Fruit fly (Drosophila melanogaster) whole organism, embryonic: ENCODE measurements around the gene Nct.

Source experiments
- Ada2b ChIP-seq: fragments of 200-800 bp; sonication (Bioruptor generic); IDR thresholded peaks from 2 replicates; pipeline ENCODE4 v1.3.6; 2022; ENCODE audit warnings: missing biosample characterization, missing genetic modification characterization
- Atf3 ChIP-seq: fragments of 200-800 bp; sonication (Bioruptor generic); optimal IDR thresholded peaks from 3 replicates; lab custom pipeline; 2016; ENCODE audit warnings: missing biosample characterization, missing genetic modification characterization
- Atf6 ChIP-seq: fragments of 200-800 bp; sonication (Bioruptor generic); IDR thresholded peaks from 2 replicates; pipeline ENCODE4 v1.3.6; 2022; ENCODE audit warnings: missing biosample characterization, missing genetic modification characterization
- CG10543 ChIP-seq: fragments of 200-800 bp; sonication (Bioruptor generic); optimal IDR thresholded peaks from 3 replicates; lab custom pipeline; 2017; ENCODE audit warnings: missing biosample characterization, mild to moderate bottlenecking, missing genetic modification characterization, moderate library complexity
- CG12236 ChIP-seq: fragments of 200-800 bp; sonication (Bioruptor generic); optimal IDR thresholded peaks from 2 replicates; lab custom pipeline; 2016; ENCODE audit warnings: missing biosample characterization, missing genetic modification characterization
- CG12744 ChIP-seq: fragments of 200-800 bp; sonication (Bioruptor generic); optimal IDR thresholded peaks from 2 replicates; lab custom pipeline; 2016; ENCODE audit warnings: missing biosample characterization, missing genetic modification characterization
- CG12769 ChIP-seq: fragments of 200-800 bp; sonication (Bioruptor generic); optimal IDR thresholded peaks from 2 replicates; lab custom pipeline; 2019; ENCODE audit warnings: missing biosample characterization, mild to moderate bottlenecking, missing genetic modification characterization, moderate library complexity
- CG13296 ChIP-seq: fragments of 200-800 bp; sonication (Bioruptor generic); optimal IDR thresholded peaks from 3 replicates; lab custom pipeline; 2018; ENCODE audit warnings: missing biosample characterization, mild to moderate bottlenecking, missing genetic modification characterization
- CG13894 ChIP-seq: fragments of 200-800 bp; sonication (Bioruptor generic); optimal IDR thresholded peaks from 3 replicates; lab custom pipeline; 2018; ENCODE audit warnings: missing biosample characterization, mild to moderate bottlenecking, missing genetic modification characterization, moderate library complexity
- CG14050 ChIP-seq: fragments of 200-800 bp; sonication (Bioruptor generic); IDR thresholded peaks from 3 replicates; pipeline ENCODE4 v1.3.6; 2022; ENCODE audit warnings: missing biosample characterization, missing genetic modification characterization
- CG15073 ChIP-seq: fragments of 200-800 bp; sonication (Bioruptor generic); optimal IDR thresholded peaks from 2 replicates; lab custom pipeline; 2016; ENCODE audit warnings: missing biosample characterization, missing genetic modification characterization
- CG16813 ChIP-seq: fragments of 200-800 bp; sonication (Bioruptor generic); IDR thresholded peaks from 3 replicates; pipeline ENCODE4 v1.3.6; 2022; ENCODE audit warnings: missing biosample characterization, missing genetic modification characterization; ENCODE audit not compliant: partially characterized antibody
- CG16815 ChIP-seq: fragments of 200-800 bp; sonication (Bioruptor generic); optimal IDR thresholded peaks from 3 replicates; lab custom pipeline; 2017; ENCODE audit warnings: missing biosample characterization, mild to moderate bottlenecking, missing genetic modification characterization
- CG17802 ChIP-seq: fragments of 200-800 bp; sonication (Bioruptor generic); optimal IDR thresholded peaks from 2 replicates; lab custom pipeline; 2018; ENCODE audit warnings: missing biosample characterization, mild to moderate bottlenecking, missing genetic modification characterization, moderate library complexity
- CG2202 ChIP-seq: fragments of 200-800 bp; sonication (Bioruptor generic); optimal IDR thresholded peaks from 2 replicates; lab custom pipeline; 2018; ENCODE audit warnings: missing biosample characterization, mild to moderate bottlenecking, missing genetic modification characterization
- CG2889 ChIP-seq: fragments of 200-800 bp; sonication (Bioruptor generic); IDR thresholded peaks from 3 replicates; pipeline ENCODE4 v1.3.6; 2022; ENCODE audit warnings: missing biosample characterization, missing genetic modification characterization
- CG32532 ChIP-seq: fragments of 200-800 bp; sonication (Bioruptor generic); IDR thresholded peaks from 2 replicates; pipeline ENCODE4 v1.3.6; 2022; ENCODE audit warnings: missing biosample characterization, missing genetic modification characterization
- CG4404 ChIP-seq: fragments of 200-800 bp; sonication (Bioruptor generic); IDR thresholded peaks from 2 replicates; pipeline ENCODE4 v1.3.6; 2022; ENCODE audit warnings: missing biosample characterization, missing genetic modification characterization
- CG6175 ChIP-seq: fragments of 200-800 bp; sonication (Bioruptor generic); IDR thresholded peaks from 3 replicates; pipeline ENCODE4 v1.3.6; 2022; ENCODE audit warnings: missing biosample characterization, missing genetic modification characterization
- CG6254 ChIP-seq: fragments of 200-800 bp; sonication (Bioruptor generic); optimal IDR thresholded peaks from 3 replicates; lab custom pipeline; 2017; ENCODE audit warnings: mild to moderate bottlenecking, missing biosample characterization, missing genetic modification reagents, missing genetic modification characterization
- CG6654 ChIP-seq: fragments of 200-800 bp; sonication (Bioruptor generic); optimal IDR thresholded peaks from 2 replicates; lab custom pipeline; 2017; ENCODE audit warnings: missing biosample characterization, mild to moderate bottlenecking, missing genetic modification characterization
- CG6689 ChIP-seq: fragments of 200-800 bp; sonication (Bioruptor generic); IDR thresholded peaks from 2 replicates; pipeline ENCODE4 v1.3.6; 2022; ENCODE audit warnings: missing biosample characterization, missing genetic modification characterization
- CG6813 ChIP-seq: fragments of 200-800 bp; sonication (Bioruptor generic); optimal IDR thresholded peaks from 2 replicates; lab custom pipeline; 2017; ENCODE audit warnings: missing biosample characterization, missing genetic modification characterization, mild to moderate bottlenecking, moderate library complexity, missing genetic modification reagents
- CG7556 ChIP-seq: fragments of 200-800 bp; sonication (Bioruptor generic); optimal IDR thresholded peaks from 2 replicates; lab custom pipeline; 2017; ENCODE audit warnings: missing biosample characterization, mild to moderate bottlenecking, missing genetic modification characterization
- CG7987 ChIP-seq: fragments of 200-800 bp; sonication (Bioruptor generic); optimal IDR thresholded peaks from 2 replicates; lab custom pipeline; 2018; ENCODE audit warnings: missing biosample characterization, mild to moderate bottlenecking, missing genetic modification characterization, moderate library complexity
- CG8089 ChIP-seq: fragments of 200-800 bp; sonication (Bioruptor generic); optimal IDR thresholded peaks from 3 replicates; lab custom pipeline; 2016; ENCODE audit warnings: missing biosample characterization, missing genetic modification characterization
- CG8281 ChIP-seq: fragments of 200-800 bp; sonication (Bioruptor generic); optimal IDR thresholded peaks from 2 replicates; lab custom pipeline; 2018; ENCODE audit warnings: missing biosample characterization, mild to moderate bottlenecking, missing genetic modification characterization, moderate library complexity
- Camta ChIP-seq: fragments of 200-800 bp; sonication (Bioruptor generic); optimal IDR thresholded peaks from 2 replicates; lab custom pipeline; 2016; ENCODE audit warnings: missing biosample characterization, missing genetic modification characterization
- D19A ChIP-seq: fragments of 200-800 bp; optimal IDR thresholded peaks from 3 replicates; lab custom pipeline; 2019; ENCODE audit warnings: missing biosample characterization, mild to moderate bottlenecking, missing genetic modification characterization, moderate library complexity
- Dad ChIP-seq: fragments of 200-800 bp; sonication (Bioruptor generic); optimal IDR thresholded peaks from 3 replicates; lab custom pipeline; 2016; ENCODE audit warnings: missing biosample characterization, missing genetic modification characterization
- E2f2 ChIP-seq: fragments of 200-800 bp; sonication (Bioruptor generic); IDR thresholded peaks from 2 replicates; pipeline ENCODE4 v1.3.6; 2022; ENCODE audit warnings: missing biosample characterization, missing genetic modification characterization
- HHEX ChIP-seq: fragments of 200-800 bp; sonication (Bioruptor generic); optimal IDR thresholded peaks from 3 replicates; lab custom pipeline; 2017; ENCODE audit warnings: missing biosample characterization, mild to moderate bottlenecking, missing genetic modification characterization, missing genetic modification reagents
- Lhr ChIP-seq: fragments of 200-800 bp; sonication (Bioruptor generic); optimal IDR thresholded peaks from 3 replicates; lab custom pipeline; 2017; ENCODE audit warnings: mild to moderate bottlenecking, missing biosample characterization, missing genetic modification reagents, missing genetic modification characterization
- Mad ChIP-seq: fragments of 200-800 bp; sonication (Bioruptor generic); optimal IDR thresholded peaks from 2 replicates; lab custom pipeline; 2016; ENCODE audit warnings: missing biosample characterization, missing genetic modification characterization
- Pdp1 ChIP-seq, 2 experiments: fragments of 200-800 bp; sonication (Bioruptor generic); optimal IDR thresholded peaks; 3 replicates each; lab custom pipeline; 2016; ENCODE audit warnings: missing biosample characterization in 2 of 2, missing genetic modification characterization in 2 of 2, mild to moderate bottlenecking in 1 of 2, moderate library complexity in 1 of 2
- Usf ChIP-seq: fragments of 200-800 bp; sonication (Bioruptor generic); optimal IDR thresholded peaks from 2 replicates; lab custom pipeline; 2017; ENCODE audit warnings: missing genotype, missing biosample characterization, missing genetic modification characterization
- abd-A ChIP-seq: fragments of 200-800 bp; sonication (Bioruptor generic); optimal IDR thresholded peaks from 3 replicates; lab custom pipeline; 2019; ENCODE audit warnings: missing biosample characterization, mild to moderate bottlenecking, missing genetic modification characterization, moderate library complexity
- ash1 ChIP-seq: fragments of 200-800 bp; sonication (Bioruptor generic); optimal IDR thresholded peaks from 2 replicates; lab custom pipeline; 2018; ENCODE audit warnings: missing biosample characterization, mild to moderate bottlenecking, missing genetic modification characterization
- bbx ChIP-seq: fragments of 200-800 bp; sonication (Bioruptor generic); IDR thresholded peaks from 2 replicates; pipeline ENCODE4 v1.3.6; 2022; ENCODE audit warnings: missing biosample characterization, missing genetic modification characterization; ENCODE audit not compliant: partially characterized antibody
- cad ChIP-seq: fragments of >200 bp; optimal IDR thresholded peaks from 2 replicates; lab custom pipeline; 2017; ENCODE audit warnings: missing biosample characterization, missing genetic modification characterization
- chinmo ChIP-seq: fragments of 200-800 bp; sonication (Bioruptor generic); IDR thresholded peaks from 4 replicates; pipeline ENCODE4 v1.3.6; 2022; ENCODE audit warnings: missing biosample characterization, missing genetic modification characterization; ENCODE audit not compliant: partially characterized antibody
- crp ChIP-seq, 2 experiments: fragments of 200-800 bp; sonication (Bioruptor generic); optimal IDR thresholded peaks; 2 replicates in 1 of 2; 3 replicates in 1 of 2; lab custom pipeline; 2017; ENCODE audit warnings: missing biosample characterization in 2 of 2, missing genetic modification characterization in 2 of 2, mild to moderate bottlenecking in 1 of 2, moderate library complexity in 1 of 2
- cwo ChIP-seq: fragments of 200-800 bp; sonication (Bioruptor generic); optimal IDR thresholded peaks from 3 replicates; lab custom pipeline; 2017; ENCODE audit warnings: missing biosample characterization, missing genetic modification characterization, mild to moderate bottlenecking, moderate library complexity, missing genetic modification reagents
- da ChIP-seq: fragments of 200-800 bp; sonication (Bioruptor generic); optimal IDR thresholded peaks from 2 replicates; lab custom pipeline; 2016; ENCODE audit warnings: missing biosample characterization, missing genetic modification characterization
- fd96Cb ChIP-seq: fragments of 200-800 bp; sonication (Bioruptor generic); optimal IDR thresholded peaks from 2 replicates; lab custom pipeline; 2018; ENCODE audit warnings: missing biosample characterization, mild to moderate bottlenecking, missing genetic modification characterization, moderate library complexity
- jigr1 ChIP-seq: fragments of 200-800 bp; sonication (Bioruptor generic); IDR thresholded peaks from 3 replicates; pipeline ENCODE4 v1.3.6; 2022; ENCODE audit warnings: missing biosample characterization, missing genetic modification characterization
- p53 ChIP-seq: fragments of 200-800 bp; sonication (Bioruptor generic); optimal IDR thresholded peaks from 2 replicates; lab custom pipeline; 2016; ENCODE audit warnings: missing biosample characterization, missing genetic modification characterization
- pros ChIP-seq: fragments of 200-800 bp; sonication (Bioruptor generic); optimal IDR thresholded peaks from 3 replicates; lab custom pipeline; 2019; ENCODE audit warnings: missing biosample characterization, mild to moderate bottlenecking, missing genetic modification characterization, moderate library complexity
- sd ChIP-seq: fragments of 200-800 bp; sonication (Bioruptor generic); optimal IDR thresholded peaks from 3 replicates; lab custom pipeline; 2018; ENCODE audit warnings: missing biosample characterization, mild to moderate bottlenecking, missing genetic modification characterization, moderate library complexity
- seq ChIP-seq: fragments of 200-800 bp; sonication (Bioruptor generic); IDR thresholded peaks from 2 replicates; pipeline ENCODE4 v1.3.6; 2022; ENCODE audit warnings: missing biosample characterization, missing genetic modification characterization
- tgo ChIP-seq: fragments of 200-800 bp; sonication (Bioruptor generic); IDR thresholded peaks from 3 replicates; pipeline ENCODE4 v1.3.6; 2022; ENCODE audit warnings: missing biosample characterization, missing genetic modification characterization

Gene Nct

dm6 chr3R:24889303-24889892, 38.0 kb downstream of the Nct start (continued):
- TF ChIP-seq cwo (GFP tag; lab: Kevin White, UChicago) (peak; percentile 78), Mad (no peak), Dad (GFP tag; lab: Kevin White, UChicago) (no peak), CG6689 (no peak), CG16813 (GFP tag; lab: Robert Waterston, UW) (no peak), pros (GFP tag; lab: Kevin White, UChicago) (no peak), CG12744 (GFP tag; lab: Kevin White, UChicago) (no peak), Ada2b (GFP tag; lab: Robert Waterston, UW) (no peak), CG8089 (no peak), abd-A (tag; lab: Kevin White, UChicago) (peak; percentile 30), CG10543 (GFP tag; lab: Kevin White, UChicago) (peak; percentile 17), sd (tag; lab: Kevin White, UChicago) (peak; percentile 96), CG12769 (tag; lab: Kevin White, UChicago) (peak; percentile 74), cad (no peak), tgo (GFP tag; lab: Robert Waterston, UW) (no peak), E2f2 (GFP tag; lab: Robert Waterston, UW) (no peak), CG2889 (no peak), CG12236 (GFP tag; lab: Kevin White, UChicago) (no peak), CG6254 (GFP tag; lab: Kevin White, UChicago) (no peak), crp (GFP tag; optimal IDR thresholded peaks at IDR 0.05; lab: Kevin White, UChicago) (no peak), p53 (GFP tag; lab: Kevin White, UChicago) (no peak), bbx (GFP tag; lab: Robert Waterston, UW) (no peak), chinmo (GFP tag; lab: Robert Waterston, UW) (0 out of 4 replicates have a peak, but pooled peaks have one; percentile 70), Pdp1 (GFP tag; optimal IDR thresholded peaks at IDR 0.05; lab: Kevin White, UChicago) (peak in 1 of 2 experiments; percentile 20), Atf6 (GFP tag; lab: Robert Waterston, UW) (no peak), Usf (GFP tag; lab: Kevin White, UChicago) (no peak), CG6813 (GFP tag; lab: Kevin White, UChicago) (no peak), seq (GFP tag; lab: Robert Waterston, UW) (no peak), Atf3 (GFP tag; lab: Kevin White, UChicago) (no peak), CG13894 (tag; lab: Kevin White, UChicago) (no peak), jigr1 (no peak), CG4404 (GFP tag; lab: Robert Waterston, UW) (no peak), CG8281 (tag; lab: Kevin White, UChicago) (peak; percentile 49)

- TF ChIP-seq CG16815 = no peak
- no peak for TF ChIP-seq CG7556
- no peak for TF ChIP-seq fd96Cb (tag; lab: Kevin White, UChicago)
- no peak for TF ChIP-seq CG13296 (GFP tag; lab: Kevin White, UChicago)
- no peak for TF ChIP-seq CG10543 (GFP tag; lab: Kevin White, UChicago)
- no peak for TF ChIP-seq CG15073
- no peak for TF ChIP-seq CG6654 (GFP tag; lab: Kevin White, UChicago)
- TF ChIP-seq Camta (GFP tag; lab: Kevin White, UChicago) = no peak
- no peak for TF ChIP-seq CG6175 (GFP tag; lab: Robert Waterston, UW)
- TF ChIP-seq CG17802 (tag; lab: Kevin White, UChicago) = no peak
- TF ChIP-seq CG14050 (GFP tag; lab: Robert Waterston, UW) = no peak
- TF ChIP-seq da (GFP tag; lab: Kevin White, UChicago) = no peak
- TF ChIP-seq ash1 = no peak
- no peak for TF ChIP-seq Lhr (GFP tag; lab: Kevin White, UChicago)
- TF ChIP-seq HHEX (GFP tag; lab: Kevin White, UChicago) = no peak
- TF ChIP-seq CG7987 = no peak
- no peak for TF ChIP-seq CG2202
- TF ChIP-seq CG32532 = no peak
- TF ChIP-seq D19A (tag; lab: Kevin White, UChicago) = no peak
These were observed 38.8 kb downstream of the Nct start for dm6 chr3R:24890217-24890616.
